Worm (Caenorhabditis elegans): ENCODE data around the gene F01G4.4.

The F01G4.4 gene

DNA sequence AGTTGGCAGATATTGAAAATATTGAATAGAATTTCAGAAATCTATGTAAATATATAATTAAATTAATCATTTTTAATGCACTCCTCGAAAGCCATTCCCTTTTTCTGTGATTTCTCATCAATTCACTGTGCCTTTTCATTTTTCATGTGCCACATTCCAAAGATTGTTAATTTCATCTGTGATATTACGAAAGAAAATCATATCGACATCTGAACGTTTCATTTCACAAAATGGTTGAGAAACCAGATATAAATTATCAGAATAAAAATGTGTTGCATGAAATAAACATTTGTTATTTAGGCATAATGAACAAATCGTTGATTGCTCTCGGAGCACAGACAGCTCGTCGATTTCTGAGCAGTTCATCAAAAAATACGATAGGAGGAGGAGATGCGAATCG lies 40.8 kb downstream of the F01G4.4 start, which contains the start of gene nuaf-3:
Gene nuaf-3 (plus strand): TSS at position 301 of the 400 bp plus-strand sequence.
- peak in 1 of 2 experiments; percentile 12 for TF ChIP-seq unc-62 (GFP tag; optimal IDR thresholded peaks at IDR 0.05 in 1 of 2)
- no peak for TF ChIP-seq unc-62 (tag; optimal IDR thresholded peaks at IDR 0.05)
- TF ChIP-seq T26A8.4 (GFP tag; IDR thresholded peaks at IDR 0.05): 0 out of 2 replicates have a peak, but pooled peaks have one; percentile 27
- no peak for TF ChIP-seq ztf-11 (tag; optimal IDR thresholded peaks at IDR 0.05)
- TF ChIP-seq unc-39 (tag; optimal IDR thresholded peaks at IDR 0.05): no peak
- TF ChIP-seq dve-1 (tag; optimal IDR thresholded peaks at IDR 0.05; ENCODE audit: insufficient read depth): peak; percentile 22
- TF ChIP-seq daf-16 (GFP tag; optimal IDR thresholded peaks at IDR 0.05): no peak
- TF ChIP-seq daf-16 (tag; optimal IDR thresholded peaks at IDR 0.05): peak; percentile 34
- TF ChIP-seq ama-1 (optimal IDR thresholded peaks at IDR 0.05): peak; percentile 44

DNA sequence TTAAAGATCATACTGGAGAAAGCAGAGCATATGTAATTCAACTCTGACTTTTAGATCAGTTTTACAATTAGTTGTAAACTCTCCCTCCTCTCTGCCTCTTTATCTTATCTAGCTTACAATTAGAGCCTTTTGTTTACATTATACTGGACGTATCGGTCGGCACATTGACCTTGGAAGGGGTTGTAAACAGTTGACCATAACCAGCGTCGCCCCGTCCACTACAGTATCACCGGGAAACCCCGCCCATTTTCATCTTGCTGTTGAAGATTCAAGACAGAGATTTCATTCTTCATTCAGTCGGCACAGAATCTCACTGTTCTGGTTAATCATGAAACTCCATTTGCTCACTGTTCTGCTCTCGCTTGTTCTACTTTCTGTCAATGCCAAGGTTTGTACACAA lies 43.6 kb downstream of the F01G4.4 start, which contains the start of gene sdz-27:
Gene sdz-27 (plus strand): TSS at position 301 of the 400 bp plus-strand sequence.
- TF ChIP-seq saeg-2 (GFP tag; IDR thresholded peaks at IDR 0.05): no peak
- peak in 1 of 2 experiments; percentile 29 for TF ChIP-seq unc-62 (GFP tag; optimal IDR thresholded peaks at IDR 0.05 in 1 of 2)
- TF ChIP-seq unc-62 (tag; optimal IDR thresholded peaks at IDR 0.05): no peak

DNA sequence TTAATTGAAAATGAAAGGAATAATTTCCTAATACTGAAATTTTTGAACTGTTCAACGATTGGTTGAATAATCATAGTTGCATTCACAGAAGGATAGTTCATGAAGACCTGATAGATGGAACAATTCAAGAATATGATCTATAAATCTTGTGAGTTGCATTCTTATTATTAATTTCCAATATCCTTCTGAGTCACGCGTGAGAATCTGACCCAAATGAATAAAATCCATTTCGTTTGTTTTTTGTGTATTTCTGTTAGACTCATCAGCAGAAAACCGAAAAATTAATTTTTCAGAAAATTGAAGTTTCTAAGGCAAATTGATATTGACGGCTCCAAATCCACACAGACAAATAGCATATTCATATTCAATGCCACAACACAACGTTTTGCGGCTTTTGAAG lies 46.3 kb downstream of the F01G4.4 start, which contains the start of gene fbxb-79:
Gene fbxb-79 (minus strand): TSS at position 101 of the 400 bp plus-strand sequence.
- TF ChIP-seq attf-4 (tag; optimal IDR thresholded peaks at IDR 0.05): no peak
- no peak for TF ChIP-seq jun-1 (tag; optimal IDR thresholded peaks at IDR 0.05)
- TF ChIP-seq Y105C5A.15 (GFP tag; IDR thresholded peaks at IDR 0.05): no peak
- TF ChIP-seq dmd-6 (GFP tag; IDR thresholded peaks at IDR 0.05): no peak
- no peak for TF ChIP-seq lin-39 (tag; optimal IDR thresholded peaks at IDR 0.05)
- no peak for TF ChIP-seq ztf-11 (tag; optimal IDR thresholded peaks at IDR 0.05)
- TF ChIP-seq dpl-1 (GFP tag; optimal IDR thresholded peaks at IDR 0.05): no peak
- TF ChIP-seq mdl-1 (tag; optimal IDR thresholded peaks at IDR 0.05): no peak
- no peak for TF ChIP-seq ama-1 (optimal IDR thresholded peaks at IDR 0.05)
- TF ChIP-seq ces-1 (GFP tag; optimal IDR thresholded peaks at IDR 0.05): no peak
- no peak for TF ChIP-seq nhr-25 (tag; optimal IDR thresholded peaks at IDR 0.05; ENCODE audit: borderline replicate concordance, insufficient read depth)
- no peak for TF ChIP-seq zfp-3 (GFP tag; conservative IDR thresholded peaks at IDR 0.05)
